Fruit fly (Drosophila melanogaster) whole organism, prepupa: ENCODE data around the gene Tb.

Experiments
- CG10669 ChIP-seq: fragments of 200-800 bp; sonication (Bioruptor generic); optimal IDR thresholded peaks from 3 replicates; lab custom pipeline; 2018; ENCODE audit warnings: missing biosample characterization, mild to moderate bottlenecking, missing genetic modification characterization, moderate library complexity
- CG11294 ChIP-seq: fragments of 200-800 bp; sonication (Bioruptor generic); IDR thresholded peaks from 2 replicates; pipeline ENCODE4 v1.3.6; 2022; ENCODE audit warnings: missing biosample characterization, missing genetic modification characterization
- CG11902 ChIP-seq: fragments of 200-800 bp; sonication (Bioruptor generic); optimal IDR thresholded peaks from 3 replicates; lab custom pipeline; 2016; ENCODE audit warnings: missing biosample characterization, missing genetic modification characterization
- CG1621 ChIP-seq: fragments of 200-800 bp; sonication (Bioruptor generic); optimal IDR thresholded peaks from 3 replicates; lab custom pipeline; 2018; ENCODE audit warnings: missing biosample characterization, mild to moderate bottlenecking, missing genetic modification characterization
- CG16779 ChIP-seq: fragments of 200-800 bp; sonication (Bioruptor generic); optimal IDR thresholded peaks from 3 replicates; lab custom pipeline; 2017; ENCODE audit warnings: missing biosample characterization, mild to moderate bottlenecking, missing genetic modification characterization
- CG3032 ChIP-seq: fragments of 200-800 bp; optimal IDR thresholded peaks from 2 replicates; lab custom pipeline; 2019; ENCODE audit warnings: missing biosample characterization, mild to moderate bottlenecking, missing genetic modification characterization, moderate library complexity
- CG4318 ChIP-seq: fragments of 200-800 bp; sonication (Bioruptor generic); optimal IDR thresholded peaks from 3 replicates; lab custom pipeline; 2017; ENCODE audit warnings: missing biosample characterization, mild to moderate bottlenecking, missing genetic modification characterization
- CG6163 ChIP-seq: fragments of 200-800 bp; sonication (Bioruptor generic); IDR thresholded peaks from 3 replicates; pipeline ENCODE4 v1.3.6; 2022; ENCODE audit warnings: missing biosample characterization, missing genetic modification characterization
- CG6792 ChIP-seq: fragments of 200-800 bp; sonication (Bioruptor generic); optimal IDR thresholded peaks from 3 replicates; lab custom pipeline; 2016; ENCODE audit warnings: missing biosample characterization, missing genetic modification characterization
- CG6854 ChIP-seq: fragments of 200-800 bp; sonication (Bioruptor generic); optimal IDR thresholded peaks from 2 replicates; lab custom pipeline; 2017; ENCODE audit warnings: missing biosample characterization, mild to moderate bottlenecking, missing genetic modification characterization
- CG7368 ChIP-seq: fragments of 200-800 bp; sonication (Bioruptor generic); optimal IDR thresholded peaks from 3 replicates; lab custom pipeline; 2016; ENCODE audit warnings: missing biosample characterization, missing genetic modification characterization
- CG8319 ChIP-seq: fragments of 200-800 bp; sonication (Bioruptor generic); optimal IDR thresholded peaks from 3 replicates; lab custom pipeline; 2016; ENCODE audit warnings: missing biosample characterization, missing genetic modification characterization
- CG9139 ChIP-seq: fragments of 200-800 bp; sonication (Bioruptor generic); optimal IDR thresholded peaks from 3 replicates; lab custom pipeline; 2017; ENCODE audit warnings: missing biosample characterization, mild to moderate bottlenecking, missing genetic modification characterization
- Eip75B ChIP-seq: fragments of 200-800 bp; sonication (Bioruptor generic); optimal IDR thresholded peaks from 3 replicates; lab custom pipeline; 2016; ENCODE audit warnings: missing biosample characterization, missing genetic modification characterization
- Eip78C ChIP-seq: fragments of 200-800 bp; sonication (Bioruptor generic); peaks from one replicate; lab custom pipeline; 2016; ENCODE audit warnings: missing biosample characterization, missing genetic modification characterization
- Eip93F ChIP-seq: fragments of 200-800 bp; sonication (Bioruptor generic); optimal IDR thresholded peaks from 2 replicates; lab custom pipeline; 2016; ENCODE audit warnings: missing biosample characterization, mild to moderate bottlenecking, missing genetic modification characterization
- Ets21C ChIP-seq: fragments of 200-800 bp; sonication (Bioruptor generic); optimal IDR thresholded peaks from 3 replicates; lab custom pipeline; 2016; ENCODE audit warnings: missing biosample characterization, missing genetic modification characterization
- Ets96B ChIP-seq: fragments of 200-800 bp; optimal IDR thresholded peaks from 2 replicates; lab custom pipeline; 2019; ENCODE audit warnings: missing biosample characterization, mild to moderate bottlenecking, missing genetic modification characterization, moderate library complexity
- Gug ChIP-seq: fragments of 200-800 bp; sonication (Bioruptor generic); IDR thresholded peaks from 2 replicates; pipeline ENCODE4 v1.3.6; 2022; ENCODE audit warnings: missing biosample characterization, missing genetic modification characterization
- Hr38 ChIP-seq: sonication (Bioruptor generic); optimal IDR thresholded peaks from 2 replicates; lab custom pipeline; 2016; ENCODE audit warnings: missing biosample characterization, missing genetic modification characterization
- Lpt ChIP-seq: fragments of 200-800 bp; sonication (Bioruptor generic); optimal IDR thresholded peaks from 3 replicates; lab custom pipeline; 2016; ENCODE audit warnings: missing biosample characterization, missing genetic modification characterization
- Met ChIP-seq: fragments of 200-800 bp; sonication (Bioruptor generic); optimal IDR thresholded peaks from 3 replicates; lab custom pipeline; 2016; ENCODE audit warnings: missing biosample characterization, missing genetic modification characterization
- OdsH ChIP-seq: fragments of 200-800 bp; sonication (Bioruptor generic); optimal IDR thresholded peaks from 3 replicates; lab custom pipeline; 2016; ENCODE audit warnings: missing biosample characterization, missing genetic modification characterization
- Sox102F ChIP-seq: fragments of 200-800 bp; sonication (Bioruptor generic); optimal IDR thresholded peaks from 2 replicates; lab custom pipeline; 2016; ENCODE audit warnings: missing biosample characterization, mild to moderate bottlenecking, missing genetic modification characterization
- acj6 ChIP-seq: fragments of 200-800 bp; sonication (Bioruptor generic); optimal IDR thresholded peaks from 3 replicates; lab custom pipeline; 2016; ENCODE audit warnings: missing biosample characterization, missing genetic modification characterization
- cyc ChIP-seq: fragments of 200-800 bp; sonication (Bioruptor generic); optimal IDR thresholded peaks from 3 replicates; lab custom pipeline; 2016; ENCODE audit warnings: missing biosample characterization, missing genetic modification characterization
- dsx ChIP-seq: fragments of 200-800 bp; optimal IDR thresholded peaks from 3 replicates; lab custom pipeline; 2019; ENCODE audit warnings: missing biosample characterization, mild to moderate bottlenecking, missing genetic modification characterization, moderate library complexity; ENCODE audit not compliant: poor library complexity, severe bottlenecking
- eg ChIP-seq: fragments of 200-800 bp; sonication (Bioruptor generic); IDR thresholded peaks from 3 replicates; pipeline ENCODE4 v1.3.6; 2022; ENCODE audit warnings: missing biosample characterization, missing genetic modification characterization
- esn ChIP-seq: fragments of 200-800 bp; sonication (Bioruptor generic); optimal IDR thresholded peaks from 2 replicates; lab custom pipeline; 2016; ENCODE audit warnings: missing biosample characterization, mild to moderate bottlenecking, missing genetic modification characterization, moderate library complexity
- fkh ChIP-seq: fragments of 200-800 bp; sonication (Bioruptor generic); optimal IDR thresholded peaks from 3 replicates; lab custom pipeline; 2017; ENCODE audit warnings: missing biosample characterization, mild to moderate bottlenecking, missing genetic modification characterization, moderate library complexity
- net ChIP-seq: fragments of 200-800 bp; sonication (Bioruptor generic); optimal IDR thresholded peaks from 3 replicates; lab custom pipeline; 2016; ENCODE audit warnings: missing biosample characterization, missing genetic modification characterization
- pdm3 ChIP-seq: fragments of 200-800 bp; sonication (Bioruptor generic); optimal IDR thresholded peaks from 3 replicates; lab custom pipeline; 2016; ENCODE audit warnings: missing biosample characterization, missing genetic modification characterization
- salr ChIP-seq, 2 experiments: fragments of 200-800 bp; sonication (Bioruptor generic); optimal IDR thresholded peaks; 3 replicates each; lab custom pipeline; 2016 to 2018; ENCODE audit warnings: missing biosample characterization in 2 of 2, missing genetic modification characterization in 2 of 2, mild to moderate bottlenecking in 1 of 2
- ss ChIP-seq, 2 experiments: fragments of 200-800 bp; sonication (Bioruptor generic); optimal IDR thresholded peaks; 2 replicates in 1 of 2; 3 replicates in 1 of 2; lab custom pipeline; 2017 to 2018; ENCODE audit warnings: mild to moderate bottlenecking in 2 of 2, missing biosample characterization in 2 of 2, missing genetic modification characterization in 2 of 2, moderate library complexity in 1 of 2
- svp ChIP-seq: fragments of 200-800 bp; sonication (Bioruptor generic); peaks from one replicate; lab custom pipeline; 2016; ENCODE audit warnings: missing biosample characterization, missing genetic modification characterization
- topi ChIP-seq: fragments of 200-800 bp; sonication (Bioruptor generic); optimal IDR thresholded peaks from 3 replicates; lab custom pipeline; 2016; ENCODE audit warnings: missing biosample characterization, missing genetic modification characterization
- vri ChIP-seq: fragments of 200-800 bp; sonication (Bioruptor generic); optimal IDR thresholded peaks from 3 replicates; lab custom pipeline; 2016; ENCODE audit warnings: missing biosample characterization, mild to moderate bottlenecking, missing genetic modification characterization

Gene Tb

DNA sequence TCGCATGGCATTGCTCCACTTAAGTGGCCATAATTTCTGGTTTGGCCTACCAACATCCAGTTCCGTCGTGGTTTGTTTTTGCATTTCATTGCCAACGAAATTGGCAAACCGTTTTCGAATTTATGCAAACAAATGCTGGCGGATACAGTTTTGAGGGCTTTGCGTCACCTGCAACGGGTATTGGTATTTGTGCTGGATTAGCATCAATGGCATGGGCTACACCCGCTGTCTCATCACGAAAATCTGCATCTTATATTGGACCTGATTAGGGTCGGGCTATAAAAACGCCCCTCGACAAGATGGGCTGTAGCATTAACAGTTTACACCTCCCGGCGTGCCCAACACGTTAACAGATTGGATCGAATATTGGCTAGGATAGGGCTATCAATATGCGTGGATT, at the start of gene Tb:
Gene Tb, plus strand, starts transcription at position 301 of the 400 bp plus-strand sequence.
- no peak for TF ChIP-seq CG6163 (GFP tag; lab: Robert Waterston, UW)
- TF ChIP-seq CG11902 (GFP tag; lab: Kevin White, UChicago), result no peak
- no peak for TF ChIP-seq net
- TF ChIP-seq CG6854 (GFP tag; lab: Kevin White, UChicago), result no peak
- no peak for TF ChIP-seq CG8319 (GFP tag; lab: Kevin White, UChicago)
- no peak for TF ChIP-seq vri (GFP tag; lab: Kevin White, UChicago)
- no peak for TF ChIP-seq CG9139
- TF ChIP-seq topi, result no peak

- TF ChIP-seq CG3032 (no peak), eg (GFP tag; lab: Robert Waterston, UW) (no peak), CG9139 (no peak), Hr38 (no peak), Ets96B (tag; lab: Kevin White, UChicago) (no peak), OdsH (GFP tag; lab: Kevin White, UChicago) (no peak), Eip78C (GFP tag; lab: Kevin White, UChicago) (no peak), salr (GFP tag; optimal IDR thresholded peaks at IDR 0.05; lab: Kevin White, UChicago) (no peak), CG6854 (GFP tag; lab: Kevin White, UChicago) (no peak), CG16779 (tag; lab: Kevin White, UChicago) (no peak), CG7368 (no peak), dsx (GFP tag; lab: Kevin White, UChicago) (no peak), esn (GFP tag; lab: Kevin White, UChicago) (no peak), Gug (GFP tag; lab: Robert Waterston, UW) (no peak), topi (no peak)
- TF ChIP-seq, all 60 proteins: peak for 0
These were observed 49.7 kb upstream of the Tb start for dm6 chr3R:26606498-26606897.

DNA sequence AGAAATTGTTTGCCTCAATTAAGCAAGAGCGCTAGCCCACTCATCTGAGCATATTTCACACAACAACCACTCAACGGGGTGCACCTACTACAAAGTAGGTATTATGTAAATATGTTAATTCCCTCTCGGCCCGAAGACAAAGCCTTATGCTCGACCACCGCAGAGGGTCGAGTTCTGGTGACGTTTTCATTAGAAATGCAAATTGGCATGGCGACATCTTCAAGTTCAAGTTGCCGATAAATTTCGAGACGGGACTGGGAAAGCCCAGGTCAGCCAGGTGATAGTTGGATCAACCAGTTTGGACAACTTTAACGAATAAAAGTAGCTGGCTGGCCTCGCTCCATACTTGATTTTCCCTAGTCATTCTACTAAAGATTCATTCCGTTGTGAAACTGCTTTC, 40.8 kb upstream of the Tb start:
- TF ChIP-seq net (no peak), esn (GFP tag; lab: Kevin White, UChicago) (no peak), acj6 (GFP tag; lab: Kevin White, UChicago) (no peak), Sox102F (GFP tag; lab: Kevin White, UChicago) (no peak), fkh (GFP tag; lab: Kevin White, UChicago) (no peak), CG10669 (no peak), Ets21C (GFP tag; lab: Kevin White, UChicago) (no peak)

DNA sequence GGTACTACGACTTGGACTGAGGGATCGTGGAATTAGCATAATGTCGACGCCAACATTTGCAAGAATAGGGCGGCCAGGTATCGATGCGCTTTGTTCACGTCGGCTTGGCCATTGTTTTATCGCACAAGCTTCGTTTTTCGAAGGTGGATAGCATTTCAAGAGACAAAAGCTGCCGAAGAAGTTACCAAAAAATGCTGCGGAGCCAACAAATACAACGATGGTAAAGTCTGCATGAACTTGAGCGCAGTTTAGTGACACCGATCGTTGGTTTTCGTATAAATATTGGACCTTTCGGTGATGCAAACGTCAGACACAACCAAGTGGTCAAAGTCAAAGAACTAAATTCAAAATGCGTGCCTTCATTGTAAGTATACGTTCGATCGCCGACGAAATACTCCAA, 37.4 kb upstream of the Tb start, which contains the start of gene TwdlM:
Gene TwdlM, plus strand, starts transcription at position 301 of the 400 bp plus-strand sequence.
- no peak for TF ChIP-seq CG6792 (GFP tag; lab: Kevin White, UChicago)
- no peak for TF ChIP-seq pdm3 (GFP tag; lab: Kevin White, UChicago)
- TF ChIP-seq cyc, result no peak
- TF ChIP-seq CG9139, result no peak
- TF ChIP-seq Met, result no peak
- no peak for TF ChIP-seq Eip93F (GFP tag; lab: Kevin White, UChicago)
- no peak for TF ChIP-seq eg (GFP tag; lab: Robert Waterston, UW)
- TF ChIP-seq CG7368, result no peak
- no peak for TF ChIP-seq Eip75B (GFP tag; lab: Kevin White, UChicago)
- no peak for TF ChIP-seq acj6 (GFP tag; lab: Kevin White, UChicago)
- no peak for TF ChIP-seq ss (GFP tag; optimal IDR thresholded peaks at IDR 0.05; lab: Kevin White, UChicago)
- TF ChIP-seq OdsH (GFP tag; lab: Kevin White, UChicago), result no peak
- TF ChIP-seq Lpt (GFP tag; lab: Kevin White, UChicago), result no peak
- no peak for TF ChIP-seq CG8319 (GFP tag; lab: Kevin White, UChicago)

dm6 chr3R:26621314-26621813, 34.9 kb upstream of the Tb start, which contains the start of gene TwdlP:
TwdlP (minus strand) TSS chr3R:26621364.
- TF ChIP-seq CG10669, result no peak
- TF ChIP-seq svp (GFP tag; lab: Kevin White, UChicago), result no peak
- no peak for TF ChIP-seq fkh (GFP tag; lab: Kevin White, UChicago)
- TF ChIP-seq CG11294, result no peak
- TF ChIP-seq dsx (GFP tag; lab: Kevin White, UChicago), result no peak
- TF ChIP-seq CG1621 (tag; lab: Kevin White, UChicago), result no peak
- TF ChIP-seq CG4318, result no peak
